Fruit fly (Drosophila melanogaster): ENCODE results near the gene Rtel1.

The Rtel1 gene

DNA sequence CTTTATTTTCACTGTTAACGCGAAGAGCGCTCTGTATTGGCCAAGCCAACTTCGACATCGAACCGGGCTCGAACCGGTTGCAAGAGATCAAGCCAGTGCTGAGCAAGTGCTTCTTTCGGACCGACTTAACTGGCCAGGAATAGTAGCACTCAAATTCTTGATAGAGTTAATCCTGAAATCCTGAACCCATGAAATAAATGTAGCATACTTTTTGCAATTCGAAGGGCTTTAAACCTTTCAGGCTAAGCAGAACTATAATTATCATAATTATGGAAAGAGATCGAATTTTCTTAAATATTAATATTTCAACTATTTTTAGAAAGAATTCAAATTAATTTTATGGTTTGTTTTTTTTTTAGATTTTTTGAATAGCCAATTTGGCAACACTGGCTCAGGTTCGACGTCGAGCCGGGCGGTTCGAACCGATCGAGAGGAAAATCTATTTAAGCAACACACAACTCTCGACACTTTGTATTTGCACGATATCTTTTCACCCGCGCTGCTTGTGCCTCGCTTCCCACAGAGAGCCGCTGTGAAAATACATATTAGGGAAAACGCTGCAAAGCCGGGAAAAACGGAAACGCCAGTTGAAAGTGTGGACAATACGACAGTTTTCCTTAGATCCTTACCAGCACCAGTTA is 49.3 kb upstream of the Rtel1 start, which contains the start of gene AdamTS-B (continued):
- TF ChIP-seq az2 (GFP tag; optimal IDR thresholded peaks at IDR 0.05) (no peak), ato (GFP tag; IDR thresholded peaks at IDR 0.05; ENCODE audit: partially characterized antibody) (no peak), sna (GFP tag; IDR thresholded peaks at IDR 0.05; ENCODE audit: partially characterized antibody) (no peak), CG13424 (tag; optimal IDR thresholded peaks at IDR 0.05) (peak; percentile 57), CG17612 (GFP tag; IDR thresholded peaks at IDR 0.05) (no peak), CG10979 (tag; optimal IDR thresholded peaks at IDR 0.05) (peak; percentile 57), lilli (GFP tag; optimal IDR thresholded peaks at IDR 0.05) (peak; percentile 50), mirr (GFP tag; optimal IDR thresholded peaks at IDR 0.05) (no peak), row (GFP tag; IDR thresholded peaks at IDR 0.05) (peak; percentile 81), C15 (GFP tag; IDR thresholded peaks at IDR 0.05) (no peak), nerfin-1 (tag; optimal IDR thresholded peaks at IDR 0.05) (peak; percentile 24), PHDP (tag; optimal IDR thresholded peaks at IDR 0.05) (peak; percentile 19), p53 (GFP tag; optimal IDR thresholded peaks at IDR 0.05) (no peak), corto (GFP tag; optimal IDR thresholded peaks at IDR 0.05) (no peak), CG18599 (GFP tag; optimal IDR thresholded peaks at IDR 0.05) (peak; percentile 22), klu (GFP tag; IDR thresholded peaks at IDR 0.05) (no peak), shn (GFP tag; optimal IDR thresholded peaks at IDR 0.05) (no peak), CG2712 (tag; optimal IDR thresholded peaks at IDR 0.05) (peak; percentile 42), cad (GFP tag; optimal IDR thresholded peaks at IDR 0.05) (no peak), Lpt (GFP tag; optimal IDR thresholded peaks at IDR 0.05) (no peak), CG16815 (GFP tag; optimal IDR thresholded peaks at IDR 0.05) (peak; percentile 19), Antp (GFP tag; optimal IDR thresholded peaks at IDR 0.05) (no peak), bbx (GFP tag; IDR thresholded peaks at IDR 0.05; ENCODE audit: partially characterized antibody) (no peak), CG12236 (GFP tag; optimal IDR thresholded peaks at IDR 0.05) (no peak), CG1602 (GFP tag; optimal IDR thresholded peaks at IDR 0.05) (peak; percentile 9), stc (GFP tag; IDR thresholded peaks at IDR 0.05) (no peak), grn (GFP tag; optimal IDR thresholded peaks at IDR 0.05) (no peak), tap (tag; optimal IDR thresholded peaks at IDR 0.05) (no peak), sr (GFP tag; IDR thresholded peaks at IDR 0.05) (no peak), CG10321 (GFP tag; IDR thresholded peaks at IDR 0.05) (no peak), ac (GFP tag; optimal IDR thresholded peaks at IDR 0.05) (no peak), bcd (GFP tag; optimal IDR thresholded peaks at IDR 0.05) (peak; percentile 44), abd-A (tag; optimal IDR thresholded peaks at IDR 0.05) (no peak), run (tag; optimal IDR thresholded peaks at IDR 0.05) (no peak), CG12219 (GFP tag; optimal IDR thresholded peaks at IDR 0.05) (no peak), CG12769 (tag; optimal IDR thresholded peaks at IDR 0.05) (no peak), CG32772 (GFP tag; IDR thresholded peaks at IDR 0.05) (no peak), CG14860 (GFP tag; IDR thresholded peaks at IDR 0.05; ENCODE audit: partially characterized antibody) (no peak), seq (GFP tag; IDR thresholded peaks at IDR 0.05) (peak; percentile 34; the same call in 1 of the 2 replicates), maf-S (GFP tag; optimal IDR thresholded peaks at IDR 0.05) (no peak), CG7372 (GFP tag; IDR thresholded peaks at IDR 0.05) (no peak), CG18476 (GFP tag; optimal IDR thresholded peaks at IDR 0.05) (no peak), dm (GFP tag; optimal IDR thresholded peaks at IDR 0.05) (no peak), gcm2 (GFP tag; optimal IDR thresholded peaks at IDR 0.05) (no peak), ranshi (GFP tag; IDR thresholded peaks at IDR 0.05) (no peak), chif (GFP tag; optimal IDR thresholded peaks at IDR 0.05) (peak in 1 of 2 experiments; percentile 20), Stat92E (GFP tag; optimal IDR thresholded peaks at IDR 0.05) (peak in 1 of 3 experiments; percentile 1), CG8281 (tag; optimal IDR thresholded peaks at IDR 0.05) (peak; percentile 21), ham (GFP tag; IDR thresholded peaks at IDR 0.05) (no peak), CG6689 (GFP tag; IDR thresholded peaks at IDR 0.05) (peak; percentile 54), vvl (GFP tag; IDR thresholded peaks at IDR 0.05) (peak; percentile 61; the same call in 1 of the 2 replicates)

All from whole organism, embryonic.